Worm (Caenorhabditis elegans) whole organism, L4/young adult: ENCODE results near the gene T14G8.3.
A peak's percentile ranks its signal among the peaks of the same experiment; 100 is the strongest.

Source experiments
- W03F9.2 ChIP-seq: fragments of 150-350 bp; optimal IDR thresholded peaks from 2 replicates; lab custom pipeline; 2014; ENCODE audit warnings: missing biosample characterization, missing genetic modification characterization
- dao-5 ChIP-seq: sonication (generic microtip); optimal IDR thresholded peaks from 2 replicates; lab custom pipeline; 2016; ENCODE audit warnings: missing genotype, missing genetic modification characterization, moderate library complexity, missing compliant biosample characterization
- him-1 ChIP-seq: sonication (generic microtip); optimal IDR thresholded peaks from 2 replicates; lab custom pipeline; 2016; ENCODE audit warnings: missing genotype, missing genetic modification reagents, missing genetic modification characterization, missing compliant biosample characterization

Gene T14G8.3

ce11 chrX:12860711-12861287, at the start of gene T14G8.3:
Gene T14G8.3 (plus strand): TSS chrX:12861237.
- TF ChIP-seq him-1 (no peak), W03F9.2 (tag; lab: Kevin White, UChicago) (peak; percentile 78), dao-5 (tag; lab: Kevin White, UChicago) (no peak)

DNA sequence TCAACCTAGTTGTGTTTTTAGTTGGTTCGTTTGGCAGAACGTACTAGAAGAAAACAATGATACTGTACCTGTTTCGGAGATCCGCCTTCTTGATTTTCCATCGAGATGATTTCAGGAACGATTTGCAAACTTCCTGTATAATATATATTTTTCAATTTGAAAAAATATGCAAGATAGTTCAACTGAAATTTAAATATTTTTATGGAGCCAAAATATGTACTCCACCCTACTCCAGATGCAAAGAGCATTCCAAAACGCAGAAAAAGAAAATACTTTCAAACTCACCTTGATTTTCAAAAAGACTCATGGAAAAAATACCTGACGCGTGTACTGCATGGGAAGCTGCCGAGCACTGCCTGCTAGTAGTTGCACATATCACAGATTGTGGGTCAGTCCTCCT, 47.5 kb upstream of the T14G8.3 start, which contains the start of gene gei-3:
gei-3 (minus strand) TSS at position 101 of the 400 bp plus-strand sequence.
- TF ChIP-seq dao-5 (tag; lab: Kevin White, UChicago): no peak
- no peak for TF ChIP-seq him-1
- no peak for TF ChIP-seq W03F9.2 (tag; lab: Kevin White, UChicago)

DNA sequence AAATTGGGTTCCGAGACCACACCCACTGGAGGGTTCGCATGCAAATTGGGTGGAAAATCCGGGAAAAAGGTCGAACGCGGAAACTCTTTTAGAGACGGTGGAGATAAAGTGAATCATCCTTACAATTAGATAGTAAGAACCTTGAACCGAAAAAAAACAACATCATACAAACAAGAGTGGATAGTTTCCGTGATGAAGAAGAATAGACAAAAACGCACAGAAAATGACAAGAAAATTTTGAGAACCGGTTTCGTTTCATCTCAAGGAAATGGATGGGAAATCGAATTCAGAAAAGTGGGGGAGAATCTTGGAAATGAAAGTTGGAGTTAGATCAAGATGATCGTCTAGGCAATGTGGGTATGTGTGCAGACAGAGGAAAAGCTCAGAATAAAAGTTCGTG, 45.7 kb upstream of the T14G8.3 start:
- TF ChIP-seq W03F9.2 (tag; lab: Kevin White, UChicago) (no peak), him-1 (no peak), dao-5 (tag; lab: Kevin White, UChicago) (no peak)

DNA sequence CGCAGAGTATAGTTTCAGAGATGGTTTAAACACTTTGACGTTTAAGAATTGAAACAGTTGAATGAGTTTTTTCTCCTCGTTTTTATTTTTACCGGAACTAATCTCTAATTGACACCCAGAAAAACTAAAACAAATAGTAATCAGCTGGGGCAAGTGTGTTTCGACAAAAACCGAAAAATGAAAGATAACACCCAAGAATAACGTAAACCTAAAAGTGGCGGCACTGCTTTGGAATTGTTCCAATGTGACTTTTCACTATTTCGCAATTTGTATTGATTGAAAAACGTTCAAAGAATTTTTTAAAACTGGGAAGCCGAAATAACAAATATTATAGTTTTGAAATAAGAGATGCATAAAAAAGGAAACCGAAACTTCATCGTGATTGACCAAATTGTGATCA, 42.3 kb upstream of the T14G8.3 start:
- TF ChIP-seq W03F9.2 (tag; lab: Kevin White, UChicago) (no peak), him-1 (no peak), dao-5 (tag; lab: Kevin White, UChicago) (no peak)

DNA sequence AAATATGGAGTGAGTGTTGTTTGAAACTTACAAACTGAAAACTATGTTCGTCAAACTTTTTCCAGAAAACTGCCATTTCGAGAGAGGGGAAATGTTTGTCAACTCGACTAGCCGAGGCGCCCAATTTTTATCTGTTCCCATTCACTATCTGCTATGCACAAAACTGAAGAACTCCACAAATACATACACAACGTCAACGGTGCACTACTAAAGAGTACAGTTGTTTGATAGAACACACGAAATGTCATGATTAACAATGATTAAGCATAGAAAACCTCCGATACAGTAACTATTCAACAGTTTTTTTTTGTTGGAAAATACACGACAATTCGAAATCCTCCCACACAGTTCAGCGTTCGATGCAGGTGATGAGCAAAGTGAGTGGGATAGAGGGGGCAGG, 41.5 kb upstream of the T14G8.3 start:
- TF ChIP-seq dao-5 (tag; lab: Kevin White, UChicago) (no peak), him-1 (no peak)

- TF ChIP-seq dao-5 (tag; lab: Kevin White, UChicago): no peak
- no peak for TF ChIP-seq W03F9.2 (tag; lab: Kevin White, UChicago)
- TF ChIP-seq him-1: no peak
Measured at ce11 chrX:12825174-12825573, 35.9 kb upstream of the T14G8.3 start.

- TF ChIP-seq dao-5 (tag; lab: Kevin White, UChicago): no peak
Measured at ce11 chrX:12826782-12827181, 34.3 kb upstream of the T14G8.3 start.

ce11 chrX:12827741-12828408, 33.2 kb upstream of the T14G8.3 start:
- TF ChIP-seq dao-5 (tag; lab: Kevin White, UChicago) (no peak), him-1 (peak; percentile 25)

- TF ChIP-seq dao-5 (tag; lab: Kevin White, UChicago) (no peak), him-1 (no peak), W03F9.2 (tag; lab: Kevin White, UChicago) (no peak)
Measured at ce11 chrX:12829055-12829454, 32.0 kb upstream of the T14G8.3 start.

- no peak for TF ChIP-seq dao-5 (tag; lab: Kevin White, UChicago)
- no peak for TF ChIP-seq him-1
- no peak for TF ChIP-seq W03F9.2 (tag; lab: Kevin White, UChicago)
Measured at ce11 chrX:12834848-12835247, 26.2 kb upstream of the T14G8.3 start.

DNA sequence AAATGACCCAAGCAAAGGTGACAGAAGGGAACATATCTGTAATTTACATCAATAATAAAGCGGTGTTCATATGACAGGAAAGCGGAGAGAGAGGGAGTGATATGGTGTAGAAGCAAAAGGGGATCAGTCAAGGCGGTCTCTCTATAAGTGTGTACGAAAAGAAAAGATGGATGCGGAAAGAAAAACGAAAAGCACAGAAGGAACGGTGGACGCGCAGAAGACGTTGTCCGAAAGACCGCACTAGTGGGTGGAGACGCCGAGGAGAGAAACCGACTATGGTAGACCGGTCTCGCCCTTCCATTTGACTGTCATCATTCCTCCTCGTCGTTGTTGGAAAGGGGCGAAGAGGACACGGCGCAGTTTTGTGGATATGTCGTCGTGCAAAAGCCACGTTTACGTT, 18.0 kb upstream of the T14G8.3 start, which contains the start of gene C52G5.2:
C52G5.2 (plus strand) TSS at position 301 of the 400 bp plus-strand sequence.
- no peak for TF ChIP-seq W03F9.2 (tag; lab: Kevin White, UChicago)
- no peak for TF ChIP-seq him-1
- no peak for TF ChIP-seq dao-5 (tag; lab: Kevin White, UChicago)

DNA sequence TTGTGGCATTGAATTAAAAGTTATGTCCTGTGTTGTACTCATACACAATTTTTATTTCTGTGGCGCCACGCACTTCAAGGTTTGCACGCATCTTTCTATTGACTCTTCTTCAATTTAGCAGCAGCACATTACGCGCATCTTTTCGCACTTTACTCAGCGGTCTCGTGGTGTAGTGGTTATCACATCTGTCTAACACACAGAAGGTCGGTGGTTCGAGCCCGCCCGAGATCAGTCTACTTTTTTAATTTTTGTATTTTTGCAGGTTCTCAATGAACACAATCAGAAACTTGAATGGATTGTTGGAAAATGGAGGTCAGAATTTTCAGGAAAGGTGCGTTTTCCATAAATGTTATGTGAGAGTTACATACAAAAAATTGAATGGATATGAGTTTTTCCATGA, 17.5 kb upstream of the T14G8.3 start:
- TF ChIP-seq W03F9.2 (tag; lab: Kevin White, UChicago) (peak; percentile 26), dao-5 (tag; lab: Kevin White, UChicago) (no peak)

DNA sequence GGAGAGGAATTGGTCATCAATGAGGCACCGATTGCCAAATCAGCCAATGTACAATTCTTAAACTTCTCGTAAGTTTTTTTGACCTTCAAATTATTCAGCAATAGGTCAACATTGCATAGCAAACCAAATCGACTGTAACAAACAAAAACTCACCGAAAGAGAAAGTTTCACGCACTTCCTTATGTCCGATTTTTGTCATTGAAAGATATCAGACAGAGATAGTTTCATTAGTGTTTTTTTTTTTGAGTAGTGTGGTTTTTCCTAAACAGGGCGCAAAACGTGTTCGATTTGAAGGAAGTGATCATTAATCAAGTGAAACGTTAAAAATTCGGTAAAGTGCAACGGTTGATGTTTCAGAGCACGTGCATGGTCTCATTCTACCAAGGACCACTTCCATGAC, 16.9 kb upstream of the T14G8.3 start:
- TF ChIP-seq dao-5 (tag; lab: Kevin White, UChicago): no peak
- TF ChIP-seq him-1: no peak
- TF ChIP-seq W03F9.2 (tag; lab: Kevin White, UChicago): no peak

ce11 chrX:12846043-12846442, 15.0 kb upstream of the T14G8.3 start, which contains the start of gene C52G5.3:
Gene C52G5.3 (minus strand): TSS chrX:12846143.
- TF ChIP-seq W03F9.2 (tag; lab: Kevin White, UChicago) (no peak), dao-5 (tag; lab: Kevin White, UChicago) (no peak), him-1 (no peak)

DNA sequence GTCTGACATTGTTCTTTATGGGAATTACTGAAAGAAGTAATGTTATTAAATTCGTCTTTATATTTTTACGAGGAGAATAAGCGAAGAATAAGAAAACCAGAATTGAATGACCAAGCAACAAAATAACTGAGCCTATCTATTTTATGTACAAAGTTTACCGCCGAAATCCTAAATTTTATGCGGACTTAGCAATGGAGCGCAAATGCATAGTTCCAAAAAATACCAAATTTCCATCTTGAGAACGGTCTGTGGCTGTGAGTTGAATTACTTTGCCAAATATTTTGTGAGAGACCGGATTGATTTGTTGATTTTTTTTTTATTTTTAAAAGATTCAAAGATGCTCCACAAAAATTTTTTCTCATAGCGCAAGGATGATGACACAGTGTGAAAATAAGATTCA, 8.5 kb upstream of the T14G8.3 start, which contains the start of gene chd-3:
chd-3 (minus strand) TSS at position 27 of the 400 bp plus-strand sequence.
- TF ChIP-seq W03F9.2 (tag; lab: Kevin White, UChicago) (no peak), him-1 (no peak), dao-5 (tag; lab: Kevin White, UChicago) (no peak)
